Fruit fly (Drosophila melanogaster) whole organism, adult: ENCODE data around the gene CG33658.

ENCODE experiments used
- CG11617 ChIP-seq: fragments of 200-800 bp; sonication (Bioruptor generic); optimal IDR thresholded peaks from 2 replicates; lab custom pipeline; 2017; ENCODE audit warnings: mild to moderate bottlenecking, missing biosample characterization, missing genetic modification reagents, missing genetic modification characterization
- CG12768 ChIP-seq: fragments of 200-800 bp; sonication (Bioruptor generic); optimal IDR thresholded peaks from 2 replicates; lab custom pipeline; 2017; ENCODE audit warnings: missing biosample characterization, missing genetic modification characterization, mild to moderate bottlenecking, moderate library complexity, missing genetic modification reagents
- CG14711 ChIP-seq: fragments of 200-800 bp; sonication (Bioruptor generic); optimal IDR thresholded peaks from 2 replicates; lab custom pipeline; 2018; ENCODE audit warnings: missing biosample characterization, mild to moderate bottlenecking, missing genetic modification characterization, moderate library complexity
- CG1620 ChIP-seq: fragments of 200-800 bp; sonication (Bioruptor generic); optimal IDR thresholded peaks from 2 replicates; lab custom pipeline; 2016; ENCODE audit warnings: missing biosample characterization, missing genetic modification characterization
- CG33017 ChIP-seq: fragments of 200-800 bp; sonication (Bioruptor generic); optimal IDR thresholded peaks from 2 replicates; lab custom pipeline; 2018; ENCODE audit warnings: missing biosample characterization, mild to moderate bottlenecking, missing genetic modification characterization, moderate library complexity
- CG5204 ChIP-seq: fragments of 200-800 bp; sonication (Bioruptor generic); optimal IDR thresholded peaks from 2 replicates; lab custom pipeline; 2016; ENCODE audit warnings: missing biosample characterization, missing genetic modification characterization
- CG7045 ChIP-seq: fragments of 200-800 bp; sonication (Bioruptor generic); optimal IDR thresholded peaks from 2 replicates; lab custom pipeline; 2017; ENCODE audit warnings: missing biosample characterization, mild to moderate bottlenecking, missing genetic modification characterization
- CG7101 ChIP-seq: fragments of 200-800 bp; sonication (Bioruptor generic); optimal IDR thresholded peaks from 2 replicates; lab custom pipeline; 2018; ENCODE audit warnings: missing biosample characterization, mild to moderate bottlenecking, missing genetic modification characterization, moderate library complexity
- Clk ChIP-seq: fragments of 200-800 bp; sonication (Bioruptor generic); optimal IDR thresholded peaks from 2 replicates; lab custom pipeline; 2017; ENCODE audit warnings: missing biosample characterization, missing genetic modification characterization
- Crg-1 ChIP-seq: fragments of 200-800 bp; sonication (Bioruptor generic); optimal IDR thresholded peaks from 2 replicates; lab custom pipeline; 2016; ENCODE audit warnings: missing biosample characterization, missing genetic modification characterization
- Hr96 ChIP-seq: fragments of 200-800 bp; sonication (Bioruptor generic); optimal IDR thresholded peaks from 2 replicates; lab custom pipeline; 2016; ENCODE audit warnings: missing biosample characterization, missing genetic modification characterization
- Mnt ChIP-seq: fragments of 200-800 bp; sonication (Bioruptor generic); optimal IDR thresholded peaks from 2 replicates; lab custom pipeline; 2016; ENCODE audit warnings: missing biosample characterization, mild to moderate bottlenecking, missing genetic modification characterization
- bab1 ChIP-seq: fragments of 200-800 bp; sonication (Bioruptor generic); optimal IDR thresholded peaks from 3 replicates; lab custom pipeline; 2019; ENCODE audit warnings: missing biosample characterization, mild to moderate bottlenecking, missing genetic modification characterization, moderate library complexity
- cic ChIP-seq: fragments of 200-800 bp; sonication (Bioruptor generic); optimal IDR thresholded peaks from 2 replicates; lab custom pipeline; 2017; ENCODE audit warnings: missing biosample characterization, mild to moderate bottlenecking, missing genetic modification characterization, moderate library complexity
- cnc ChIP-seq, 2 experiments: fragments of >200 bp; optimal IDR thresholded peaks; 2 replicates each; lab custom pipeline; 2017
- kay ChIP-seq: fragments of 200-800 bp; sonication (Bioruptor generic); peaks from one replicate; lab custom pipeline; 2016; ENCODE audit warnings: missing biosample characterization, missing genetic modification characterization, borderline replicate concordance
- ovo ChIP-seq: fragments of 200-800 bp; sonication (Bioruptor generic); optimal IDR thresholded peaks from 2 replicates; lab custom pipeline; 2016; ENCODE audit warnings: missing biosample characterization, missing genetic modification characterization
- pad ChIP-seq: fragments of 200-800 bp; sonication (Bioruptor generic); optimal IDR thresholded peaks from 3 replicates; lab custom pipeline; 2017; ENCODE audit warnings: missing biosample characterization, missing genetic modification characterization, mild to moderate bottlenecking, moderate library complexity, missing genetic modification reagents
- tj ChIP-seq: fragments of 200-800 bp; sonication (Bioruptor generic); optimal IDR thresholded peaks from 3 replicates; lab custom pipeline; 2017; ENCODE audit warnings: missing biosample characterization, mild to moderate bottlenecking, missing genetic modification characterization, moderate library complexity
- toe ChIP-seq: fragments of 200-800 bp; sonication (Bioruptor generic); optimal IDR thresholded peaks from 2 replicates; lab custom pipeline; 2016; ENCODE audit warnings: missing biosample characterization, missing genetic modification characterization

The CG33658 gene

DNA sequence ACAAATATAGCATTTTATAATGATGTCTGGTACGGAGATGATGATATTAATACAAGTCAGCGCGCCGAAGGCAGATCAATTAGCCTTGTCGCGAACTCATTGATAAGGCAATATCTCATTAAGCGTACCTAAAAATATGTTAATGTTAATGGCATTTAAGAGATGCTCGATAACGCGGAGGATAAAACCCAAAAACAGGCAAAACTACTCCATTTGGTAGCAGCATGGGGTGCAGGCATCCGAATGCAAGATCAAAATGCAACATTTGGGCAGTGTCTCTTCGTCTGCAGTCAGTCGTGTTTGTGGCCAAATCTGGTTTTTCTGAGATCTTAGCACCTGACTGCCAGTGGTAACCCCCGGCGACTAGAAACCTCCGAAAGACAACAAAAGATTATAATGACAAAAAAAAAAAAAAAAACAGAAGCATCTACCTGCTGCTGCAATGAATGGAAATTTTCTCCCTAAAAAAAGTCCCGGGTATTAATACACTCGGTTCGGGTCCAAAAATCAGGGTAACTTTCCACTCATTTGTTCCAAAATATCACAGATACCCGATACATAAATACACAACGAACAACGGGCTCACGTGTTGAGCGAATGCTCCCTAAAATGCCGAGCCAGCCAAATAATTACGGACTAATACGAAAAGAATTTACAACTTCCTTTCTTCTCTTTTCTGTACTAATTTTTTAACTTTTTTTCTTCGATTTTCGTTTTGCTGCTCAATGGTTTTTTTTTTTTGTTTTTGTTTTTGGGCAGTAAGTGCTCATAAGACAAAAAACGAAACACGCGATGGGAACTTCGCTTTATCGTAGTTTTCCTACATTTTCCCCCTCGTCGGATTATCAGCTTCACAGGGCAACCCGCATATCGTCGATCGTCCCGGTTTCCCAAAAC lies 5.2 kb upstream of the CG33658 start:
- TF ChIP-seq CG11617 (GFP tag; lab: Kevin White, UChicago) (no peak), CG33017 (tag; lab: Kevin White, UChicago) (no peak), tj (GFP tag; lab: Kevin White, UChicago) (peak; percentile 84), Hr96 (GFP tag; lab: Kevin White, UChicago) (no peak), cic (no peak), CG14711 (tag; lab: Kevin White, UChicago) (no peak)

DNA sequence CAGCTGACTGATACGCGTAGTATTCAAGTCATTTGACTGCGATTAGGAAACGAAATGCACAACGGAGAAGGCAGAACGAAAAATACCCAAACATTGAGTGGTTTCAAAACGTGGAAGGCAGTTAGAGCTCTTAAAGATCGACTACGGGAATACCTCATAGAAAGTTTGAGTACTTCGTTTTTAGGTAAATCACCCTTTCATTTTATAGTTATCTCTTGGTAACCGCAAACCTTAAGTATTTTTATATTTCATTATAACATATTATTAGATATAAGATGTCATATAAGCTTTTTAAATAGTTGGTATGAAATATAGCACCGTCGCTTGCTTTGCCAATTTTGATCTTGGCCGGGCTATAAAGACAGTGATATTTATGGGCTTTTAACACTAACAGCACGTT lies 4.2 kb upstream of the CG33658 start:
- no peak for TF ChIP-seq Clk (GFP tag; lab: Kevin White, UChicago)

DNA sequence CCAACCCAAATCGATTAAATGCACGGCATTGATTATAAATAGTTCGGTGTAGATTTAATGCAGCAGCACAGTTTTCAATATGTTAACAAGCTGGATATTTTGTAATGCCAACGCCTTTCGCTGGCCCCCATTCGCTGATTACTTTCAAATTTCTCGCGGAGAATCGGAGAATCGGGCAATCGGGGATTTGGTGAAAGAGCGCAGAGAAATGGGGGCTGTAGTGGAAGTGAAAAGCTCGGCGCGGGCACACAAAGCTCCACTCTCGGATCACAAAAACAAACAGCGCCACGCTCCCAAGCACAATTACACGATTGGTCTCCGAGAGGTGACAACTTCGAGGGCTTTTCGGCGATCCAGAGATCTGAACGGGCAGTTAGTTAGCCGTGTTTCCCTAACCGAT lies 672 bp upstream of the CG33658 start, which contains the start of gene Esp:
Gene Esp (plus strand): TSS at position 301 of the 400 bp plus-strand sequence.
- TF ChIP-seq pad (no peak), bab1 (no peak), CG7045 (GFP tag; lab: Kevin White, UChicago) (no peak), Hr96 (GFP tag; lab: Kevin White, UChicago) (no peak), cic (no peak), CG5204 (GFP tag; lab: Kevin White, UChicago) (no peak), toe (GFP tag; lab: Kevin White, UChicago) (no peak), cnc (optimal IDR thresholded peaks at IDR 0.05; lab: Kevin White, UChicago) (no peak), Mnt (no peak), tj (GFP tag; lab: Kevin White, UChicago) (no peak), CG33017 (tag; lab: Kevin White, UChicago) (no peak), CG1620 (GFP tag; lab: Kevin White, UChicago) (no peak)

- no peak for TF ChIP-seq CG33017 (tag; lab: Kevin White, UChicago)
- TF ChIP-seq kay (GFP tag; lab: Kevin White, UChicago), result no peak
- TF ChIP-seq CG12768 (GFP tag; lab: Kevin White, UChicago), result no peak
- TF ChIP-seq CG7101 (tag; lab: Kevin White, UChicago), result no peak
- no peak for TF ChIP-seq Mnt
- TF ChIP-seq cnc (optimal IDR thresholded peaks at IDR 0.05; lab: Kevin White, UChicago), result no peak
- no peak for TF ChIP-seq Clk (GFP tag; lab: Kevin White, UChicago)
- TF ChIP-seq CG11617 (GFP tag; lab: Kevin White, UChicago), result no peak
- TF ChIP-seq Crg-1 (GFP tag; lab: Kevin White, UChicago), result no peak
- TF ChIP-seq tj (GFP tag; lab: Kevin White, UChicago), result no peak
- no peak for TF ChIP-seq bab1
- no peak for TF ChIP-seq Hr96 (GFP tag; lab: Kevin White, UChicago)
- no peak for TF ChIP-seq cic
- TF ChIP-seq CG5204 (GFP tag; lab: Kevin White, UChicago), result no peak
- no peak for TF ChIP-seq CG14711 (tag; lab: Kevin White, UChicago)
- TF ChIP-seq toe (GFP tag; lab: Kevin White, UChicago), result no peak
- no peak for TF ChIP-seq CG7045 (GFP tag; lab: Kevin White, UChicago)
- no peak for TF ChIP-seq ovo
- TF ChIP-seq pad, result no peak
- TF ChIP-seq CG1620 (GFP tag; lab: Kevin White, UChicago), result no peak
Measured at dm6 chr3R:24833652-24834051, 7.3 kb downstream of the CG33658 start, which contains the start of gene sosie. Gene sosie, plus strand, starts transcription at chr3R:24833952.

dm6 chr3R:24829887-24830351 lies 11.0 kb downstream of the CG33658 start, which contains the start of the genes Kaz and CG43273:
Gene Kaz, minus strand, starts transcription at chr3R:24829959.
Gene CG43273, plus strand, starts transcription at chr3R:24830301.
- TF ChIP-seq Crg-1 (GFP tag; lab: Kevin White, UChicago) (peak; percentile 14), CG33017 (tag; lab: Kevin White, UChicago) (peak; percentile 37), bab1 (peak; percentile 76), CG14711 (tag; lab: Kevin White, UChicago) (peak; percentile 67), toe (GFP tag; lab: Kevin White, UChicago) (peak; percentile 71), Clk (GFP tag; lab: Kevin White, UChicago) (no peak), CG12768 (GFP tag; lab: Kevin White, UChicago) (no peak), pad (peak; percentile 36), CG7045 (GFP tag; lab: Kevin White, UChicago) (peak; percentile 41), CG7101 (tag; lab: Kevin White, UChicago) (peak; percentile 67), tj (GFP tag; lab: Kevin White, UChicago) (peak; percentile 35), CG5204 (GFP tag; lab: Kevin White, UChicago) (peak; percentile 40), cnc (optimal IDR thresholded peaks at IDR 0.05; lab: Kevin White, UChicago) (no peak), kay (GFP tag; lab: Kevin White, UChicago) (peak; percentile 62), Mnt (peak; percentile 25), ovo (peak; percentile 46), cic (no peak), CG1620 (GFP tag; lab: Kevin White, UChicago) (peak; percentile 67), CG11617 (GFP tag; lab: Kevin White, UChicago) (peak; percentile 54), Hr96 (GFP tag; lab: Kevin White, UChicago) (no peak)

dm6 chr3R:24828234-24828633 lies 12.7 kb downstream of the CG33658 start, which contains the start of gene RabX4:
Gene RabX4, minus strand, starts transcription at chr3R:24828409.
- TF ChIP-seq kay (GFP tag; lab: Kevin White, UChicago), result peak; percentile 35
- TF ChIP-seq CG7101 (tag; lab: Kevin White, UChicago), result no peak
- TF ChIP-seq CG33017 (tag; lab: Kevin White, UChicago), result no peak
